Worm (Caenorhabditis elegans) whole organism, early embryonic: ENCODE measurements around the gene fbxa-206.

Experiments used
- B0310.2 ChIP-seq: sonication (generic microtip); optimal IDR thresholded peaks from 2 replicates; lab custom pipeline; 2016; ENCODE audit warnings: mild to moderate bottlenecking, missing genetic modification characterization, missing compliant biosample characterization
- F13C5.2 ChIP-seq: sonication (generic microtip); optimal IDR thresholded peaks from 2 replicates; lab custom pipeline; 2017; ENCODE audit warnings: mild to moderate bottlenecking, missing genetic modification characterization, inconsistent platforms, missing compliant biosample characterization
- aly-1 ChIP-seq: sonication (generic microtip); optimal IDR thresholded peaks from 2 replicates; lab custom pipeline; 2016; ENCODE audit warnings: missing genetic modification characterization, missing compliant biosample characterization
- ama-1 ChIP-seq: fragments of 150-350 bp; optimal IDR thresholded peaks from 2 replicates; lab custom pipeline; 2014
- ceh-13 ChIP-seq: fragments of 200-800 bp; sonication (Bioruptor generic); optimal IDR thresholded peaks from 2 replicates; lab custom pipeline; 2018; ENCODE audit warnings: mild to moderate bottlenecking, missing genetic modification characterization, missing compliant biosample characterization
- ceh-36 ChIP-seq: sonication (generic microtip); optimal IDR thresholded peaks from 2 replicates; lab custom pipeline; 2016; ENCODE audit warnings: missing genetic modification characterization, inconsistent platforms, missing compliant biosample characterization
- ets-7 ChIP-seq: sonication (generic microtip); optimal IDR thresholded peaks from 2 replicates; lab custom pipeline; 2016; ENCODE audit warnings: missing genotype, missing genetic modification characterization, missing compliant biosample characterization
- flt-1 ChIP-seq: fragments of 200-800 bp; sonication (Bioruptor generic); IDR thresholded peaks from 2 replicates; pipeline ENCODE4 v1.3.6; 2022; ENCODE audit warnings: missing genetic modification characterization, missing compliant biosample characterization
- hmbx-1 ChIP-seq: sonication (generic microtip); optimal IDR thresholded peaks from 2 replicates; lab custom pipeline; 2016; ENCODE audit warnings: mild to moderate bottlenecking, missing genetic modification characterization, missing compliant biosample characterization
- hmg-4 ChIP-seq: fragments of 200-800 bp; sonication (Bioruptor generic); optimal IDR thresholded peaks from 2 replicates; lab custom pipeline; 2018; ENCODE audit warnings: mild to moderate bottlenecking, missing genetic modification characterization, missing compliant biosample characterization
- hnd-1 ChIP-seq: sonication (generic microtip); optimal IDR thresholded peaks from 2 replicates; lab custom pipeline; 2016; ENCODE audit warnings: missing genetic modification characterization, missing compliant biosample characterization
- pes-1 ChIP-seq: fragments of 200-800 bp; sonication (Bioruptor generic); IDR thresholded peaks from 2 replicates; pipeline ENCODE4 v1.3.6; 2022; ENCODE audit warnings: missing genetic modification reagents, missing genetic modification characterization, missing compliant biosample characterization
- scrt-1 ChIP-seq: fragments of 200-800 bp; sonication (Bioruptor generic); IDR thresholded peaks from 2 replicates; pipeline ENCODE4 v1.3.6; 2022; ENCODE audit warnings: missing genetic modification characterization, missing compliant biosample characterization
- sea-1 ChIP-seq: fragments of 200-800 bp; sonication (Bioruptor generic); conservative IDR thresholded peaks from 2 replicates; pipeline ENCODE4 v1.3.6; 2022; ENCODE audit warnings: missing genetic modification characterization, missing compliant biosample characterization
- tbx-11 ChIP-seq: fragments of 200-800 bp; sonication (Bioruptor generic); IDR thresholded peaks from 2 replicates; pipeline ENCODE4 v1.3.6; 2022; ENCODE audit warnings: missing genetic modification characterization, missing compliant biosample characterization
- tbx-37 ChIP-seq: fragments of 200-800 bp; sonication (Bioruptor generic); conservative IDR thresholded peaks from 2 replicates; pipeline ENCODE4 v1.3.6; 2022; ENCODE audit warnings: missing genetic modification reagents, missing genetic modification characterization, missing compliant biosample characterization
- tra-4 ChIP-seq: sonication (generic microtip); optimal IDR thresholded peaks from 2 replicates; lab custom pipeline; 2017; ENCODE audit warnings: missing genetic modification characterization, missing compliant biosample characterization

fbxa-206 gene

ce11 chrV:16874966-16875365 lies 43.3 kb downstream of the fbxa-206 start, which contains the start of gene F49A5.10:
Gene F49A5.10 (plus strand): TSS chrV:16875266.
- TF ChIP-seq tbx-11 (GFP tag; lab: Robert Waterston, UW) (no peak), sea-1 (GFP tag; lab: Robert Waterston, UW) (no peak), tbx-37 (GFP tag; lab: Robert Waterston, UW) (no peak), F13C5.2 (no peak), hnd-1 (tag; lab: Kevin White, UChicago) (no peak), ama-1 (lab: Kevin White, UChicago) (no peak), hmbx-1 (tag; lab: Kevin White, UChicago) (no peak), tra-4 (tag; lab: Kevin White, UChicago) (no peak), ceh-13 (no peak), aly-1 (tag; lab: Kevin White, UChicago) (no peak), ets-7 (tag; lab: Kevin White, UChicago) (no peak), flt-1 (GFP tag; lab: Robert Waterston, UW) (no peak), ceh-36 (tag; lab: Kevin White, UChicago) (no peak), hmg-4 (GFP tag; lab: Kevin White, UChicago) (no peak), pes-1 (no peak)

DNA sequence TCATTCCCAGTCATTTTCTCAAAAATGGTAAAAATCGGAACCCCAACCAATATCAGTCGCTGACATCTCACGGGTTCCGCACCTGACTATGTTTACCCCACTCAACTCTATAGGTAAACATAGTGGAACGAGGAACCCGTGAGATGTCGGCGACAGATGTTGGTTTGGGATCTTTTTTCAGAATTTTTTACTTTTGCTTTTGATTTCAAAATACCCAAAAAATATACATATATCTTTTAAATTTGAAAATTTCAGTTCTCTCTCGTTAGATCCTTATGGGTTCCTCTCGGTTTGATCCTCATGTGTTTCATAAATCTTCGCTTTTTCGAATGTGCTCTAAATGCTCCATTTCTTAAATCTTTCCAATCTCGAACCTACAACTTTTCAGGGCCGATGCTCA lies 44.6 kb downstream of the fbxa-206 start, which contains the start of gene srw-23:
Gene srw-23 (plus strand): TSS at position 301 of the 400 bp plus-strand sequence.
- no peak for TF ChIP-seq tra-4 (tag; lab: Kevin White, UChicago)
- TF ChIP-seq hmg-4 (GFP tag; lab: Kevin White, UChicago), result no peak
- no peak for TF ChIP-seq F13C5.2
- TF ChIP-seq ets-7 (tag; lab: Kevin White, UChicago), result no peak
- TF ChIP-seq tbx-37 (GFP tag; lab: Robert Waterston, UW), result no peak
- TF ChIP-seq B0310.2 (tag; lab: Kevin White, UChicago), result no peak
- no peak for TF ChIP-seq flt-1 (GFP tag; lab: Robert Waterston, UW)
- TF ChIP-seq hnd-1 (tag; lab: Kevin White, UChicago), result no peak
- no peak for TF ChIP-seq sea-1 (GFP tag; lab: Robert Waterston, UW)
- no peak for TF ChIP-seq ceh-13
- TF ChIP-seq pes-1, result no peak
- no peak for TF ChIP-seq ama-1 (lab: Kevin White, UChicago)
- no peak for TF ChIP-seq ceh-36 (tag; lab: Kevin White, UChicago)
- TF ChIP-seq hmbx-1 (tag; lab: Kevin White, UChicago), result no peak
- TF ChIP-seq aly-1 (tag; lab: Kevin White, UChicago), result no peak
- no peak for TF ChIP-seq tbx-11 (GFP tag; lab: Robert Waterston, UW)

DNA sequence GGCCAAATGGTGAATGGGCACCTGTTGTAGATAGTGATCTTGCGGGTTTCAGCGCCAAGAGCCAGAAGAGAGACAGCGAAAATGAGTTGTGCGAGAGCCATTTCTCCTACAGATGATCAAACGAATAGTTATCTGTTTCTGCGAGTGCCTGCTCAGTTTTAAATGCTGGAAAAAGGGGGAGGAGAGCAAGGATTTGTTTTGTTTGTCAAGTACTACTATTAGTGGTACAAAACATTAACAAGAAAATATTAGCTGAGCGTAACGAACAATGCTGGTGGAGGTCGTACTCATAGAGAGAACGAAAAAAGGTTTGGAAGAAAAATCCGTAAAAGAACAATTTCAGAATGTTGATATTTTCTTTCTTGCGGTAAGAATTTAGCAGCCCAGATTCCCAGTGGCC lies 46.9 kb downstream of the fbxa-206 start, which contains the start of gene thn-4:
Gene thn-4 (minus strand): TSS at position 101 of the 400 bp plus-strand sequence.
- TF ChIP-seq aly-1 (tag; lab: Kevin White, UChicago) (no peak), pes-1 (no peak), tbx-11 (GFP tag; lab: Robert Waterston, UW) (no peak), ceh-13 (no peak), scrt-1 (no peak), tbx-37 (GFP tag; lab: Robert Waterston, UW) (no peak), sea-1 (GFP tag; lab: Robert Waterston, UW) (no peak), hmg-4 (GFP tag; lab: Kevin White, UChicago) (no peak), ets-7 (tag; lab: Kevin White, UChicago) (no peak), hmbx-1 (tag; lab: Kevin White, UChicago) (no peak), ama-1 (lab: Kevin White, UChicago) (no peak), hnd-1 (tag; lab: Kevin White, UChicago) (no peak), flt-1 (GFP tag; lab: Robert Waterston, UW) (no peak), tra-4 (tag; lab: Kevin White, UChicago) (no peak), F13C5.2 (no peak), B0310.2 (tag; lab: Kevin White, UChicago) (no peak), ceh-36 (tag; lab: Kevin White, UChicago) (no peak)

DNA sequence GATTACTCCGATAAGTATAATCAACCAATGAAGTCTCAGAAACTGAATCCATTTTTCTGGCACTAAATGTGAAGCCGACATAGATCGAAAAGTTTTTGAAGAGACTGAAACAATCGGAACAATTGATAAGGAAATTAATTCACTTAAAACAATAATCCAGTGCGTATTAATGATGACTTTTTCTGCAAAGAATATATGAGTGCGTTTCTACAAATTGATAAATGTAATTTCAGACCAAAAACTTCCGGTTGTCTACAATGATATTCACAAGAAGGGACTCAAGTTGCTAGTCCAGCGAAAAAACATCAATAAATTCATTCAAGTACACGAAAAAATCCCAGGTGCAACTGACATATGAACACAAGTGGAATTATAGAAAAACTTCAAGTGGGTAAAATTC lies 48.5 kb downstream of the fbxa-206 start, which contains the start of gene clec-33:
Gene clec-33 (minus strand): TSS at position 101 of the 400 bp plus-strand sequence.
- TF ChIP-seq F13C5.2, result no peak
